Worm (Caenorhabditis elegans): Measurements from ENCODE around the gene C06H2.2.

DNA sequence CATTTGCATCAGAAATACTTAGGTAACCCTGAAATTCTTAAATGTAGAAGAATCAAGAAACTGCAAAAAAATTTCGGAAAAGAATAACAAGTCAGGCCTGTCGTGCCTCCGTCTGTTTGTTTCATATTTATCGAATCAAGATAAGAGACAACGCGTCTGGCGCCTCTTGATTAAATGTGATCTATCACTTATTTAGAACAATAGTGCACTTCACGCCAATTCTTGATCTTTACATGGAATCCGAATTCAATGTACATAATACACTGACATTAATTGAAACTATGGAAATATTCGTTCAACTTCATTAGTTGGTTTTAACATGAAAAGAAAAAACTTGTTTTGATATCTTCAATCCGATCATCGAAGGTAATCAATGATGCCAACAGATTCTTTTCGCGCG, 2.6 kb upstream of the C06H2.2 start, which contains the start of gene mboa-2:
- TF ChIP-seq nfya-1 (tag; optimal IDR thresholded peaks at IDR 0.05) (no peak), pha-2 (tag; optimal IDR thresholded peaks at IDR 0.05) (no peak), hlh-30 (tag; optimal IDR thresholded peaks at IDR 0.05; ENCODE audit: insufficient read depth) (no peak), ztf-16 (tag; optimal IDR thresholded peaks at IDR 0.05) (no peak), dve-1 (tag; optimal IDR thresholded peaks at IDR 0.05) (no peak), pqm-1 (tag; optimal IDR thresholded peaks at IDR 0.05) (no peak)
